Fruit fly (Drosophila melanogaster) whole organism, prepupa: Measurements from ENCODE around the gene Fit1.

Source experiments
- Blimp-1 ChIP-seq: fragments of 200-800 bp; sonication (Bioruptor generic); optimal IDR thresholded peaks from 3 replicates; lab custom pipeline; 2017; ENCODE audit warnings: missing biosample characterization, missing genetic modification characterization, mild to moderate bottlenecking, moderate library complexity, missing genetic modification reagents
- CG10631 ChIP-seq: fragments of 200-800 bp; sonication (Bioruptor generic); optimal IDR thresholded peaks from 2 replicates; lab custom pipeline; 2016; ENCODE audit warnings: missing biosample characterization, missing genetic modification characterization
- CG11294 ChIP-seq: fragments of 200-800 bp; sonication (Bioruptor generic); IDR thresholded peaks from 2 replicates; pipeline ENCODE4 v1.3.6; 2022; ENCODE audit warnings: missing biosample characterization, missing genetic modification characterization
- CG11762 ChIP-seq: fragments of 200-800 bp; sonication (Bioruptor generic); optimal IDR thresholded peaks from 3 replicates; lab custom pipeline; 2016; ENCODE audit warnings: missing biosample characterization, missing genetic modification characterization; ENCODE audit not compliant: insufficient read depth
- CG15336 ChIP-seq: fragments of 200-800 bp; sonication (Bioruptor generic); IDR thresholded peaks from 2 replicates; pipeline ENCODE4 v1.3.6; 2022; ENCODE audit warnings: missing biosample characterization, missing genetic modification characterization
- CG1621 ChIP-seq: fragments of 200-800 bp; sonication (Bioruptor generic); optimal IDR thresholded peaks from 3 replicates; lab custom pipeline; 2018; ENCODE audit warnings: missing biosample characterization, mild to moderate bottlenecking, missing genetic modification characterization
- CG16779 ChIP-seq: fragments of 200-800 bp; sonication (Bioruptor generic); optimal IDR thresholded peaks from 3 replicates; lab custom pipeline; 2017; ENCODE audit warnings: missing biosample characterization, mild to moderate bottlenecking, missing genetic modification characterization
- CG31627 ChIP-seq: fragments of 200-800 bp; sonication (Bioruptor generic); optimal IDR thresholded peaks from 3 replicates; lab custom pipeline; 2016; ENCODE audit warnings: missing biosample characterization, missing genetic modification characterization
- CG32006 ChIP-seq: fragments of 200-800 bp; sonication (Bioruptor generic); optimal IDR thresholded peaks from 3 replicates; lab custom pipeline; 2017; ENCODE audit warnings: missing biosample characterization, mild to moderate bottlenecking, missing genetic modification characterization
- CG3919 ChIP-seq: fragments of 200-800 bp; sonication (Bioruptor generic); optimal IDR thresholded peaks from 3 replicates; lab custom pipeline; 2016; ENCODE audit warnings: missing biosample characterization, missing genetic modification characterization
- CG4318 ChIP-seq: fragments of 200-800 bp; sonication (Bioruptor generic); optimal IDR thresholded peaks from 3 replicates; lab custom pipeline; 2017; ENCODE audit warnings: missing biosample characterization, mild to moderate bottlenecking, missing genetic modification characterization
- CG6163 ChIP-seq: fragments of 200-800 bp; sonication (Bioruptor generic); IDR thresholded peaks from 3 replicates; pipeline ENCODE4 v1.3.6; 2022; ENCODE audit warnings: missing biosample characterization, missing genetic modification characterization
- CG6276 ChIP-seq: fragments of 200-800 bp; sonication (Bioruptor generic); optimal IDR thresholded peaks from 2 replicates; lab custom pipeline; 2017; ENCODE audit warnings: missing biosample characterization, mild to moderate bottlenecking, missing genetic modification characterization
- CG6792 ChIP-seq: fragments of 200-800 bp; sonication (Bioruptor generic); optimal IDR thresholded peaks from 3 replicates; lab custom pipeline; 2016; ENCODE audit warnings: missing biosample characterization, missing genetic modification characterization
- CG6808 ChIP-seq: fragments of 200-800 bp; sonication (Bioruptor generic); optimal IDR thresholded peaks from 3 replicates; lab custom pipeline; 2017; ENCODE audit warnings: missing biosample characterization, missing genetic modification characterization, mild to moderate bottlenecking, moderate library complexity, missing genetic modification reagents
- CG6854 ChIP-seq: fragments of 200-800 bp; sonication (Bioruptor generic); optimal IDR thresholded peaks from 2 replicates; lab custom pipeline; 2017; ENCODE audit warnings: missing biosample characterization, mild to moderate bottlenecking, missing genetic modification characterization
- CG8119 ChIP-seq: fragments of 200-800 bp; sonication (Bioruptor generic); IDR thresholded peaks from 3 replicates; pipeline ENCODE4 v1.3.6; 2022; ENCODE audit warnings: missing biosample characterization, missing genetic modification characterization
- CG9139 ChIP-seq: fragments of 200-800 bp; sonication (Bioruptor generic); optimal IDR thresholded peaks from 3 replicates; lab custom pipeline; 2017; ENCODE audit warnings: missing biosample characterization, mild to moderate bottlenecking, missing genetic modification characterization
- Eip75B ChIP-seq: fragments of 200-800 bp; sonication (Bioruptor generic); optimal IDR thresholded peaks from 3 replicates; lab custom pipeline; 2016; ENCODE audit warnings: missing biosample characterization, missing genetic modification characterization
- Eip78C ChIP-seq: fragments of 200-800 bp; sonication (Bioruptor generic); peaks from one replicate; lab custom pipeline; 2016; ENCODE audit warnings: missing biosample characterization, missing genetic modification characterization
- Gug ChIP-seq: fragments of 200-800 bp; sonication (Bioruptor generic); IDR thresholded peaks from 2 replicates; pipeline ENCODE4 v1.3.6; 2022; ENCODE audit warnings: missing biosample characterization, missing genetic modification characterization
- Hr38 ChIP-seq: sonication (Bioruptor generic); optimal IDR thresholded peaks from 2 replicates; lab custom pipeline; 2016; ENCODE audit warnings: missing biosample characterization, missing genetic modification characterization
- Hr39 ChIP-seq: fragments of 200-800 bp; sonication (Bioruptor generic); optimal IDR thresholded peaks from 2 replicates; lab custom pipeline; 2016; ENCODE audit warnings: missing biosample characterization, missing genetic modification characterization
- Lpt ChIP-seq: fragments of 200-800 bp; sonication (Bioruptor generic); optimal IDR thresholded peaks from 3 replicates; lab custom pipeline; 2016; ENCODE audit warnings: missing biosample characterization, missing genetic modification characterization
- Met ChIP-seq: fragments of 200-800 bp; sonication (Bioruptor generic); optimal IDR thresholded peaks from 3 replicates; lab custom pipeline; 2016; ENCODE audit warnings: missing biosample characterization, missing genetic modification characterization
- OdsH ChIP-seq: fragments of 200-800 bp; sonication (Bioruptor generic); optimal IDR thresholded peaks from 3 replicates; lab custom pipeline; 2016; ENCODE audit warnings: missing biosample characterization, missing genetic modification characterization
- Sox102F ChIP-seq: fragments of 200-800 bp; sonication (Bioruptor generic); optimal IDR thresholded peaks from 2 replicates; lab custom pipeline; 2016; ENCODE audit warnings: missing biosample characterization, mild to moderate bottlenecking, missing genetic modification characterization
- acj6 ChIP-seq: fragments of 200-800 bp; sonication (Bioruptor generic); optimal IDR thresholded peaks from 3 replicates; lab custom pipeline; 2016; ENCODE audit warnings: missing biosample characterization, missing genetic modification characterization
- dsx ChIP-seq: fragments of 200-800 bp; optimal IDR thresholded peaks from 3 replicates; lab custom pipeline; 2019; ENCODE audit warnings: missing biosample characterization, mild to moderate bottlenecking, missing genetic modification characterization, moderate library complexity; ENCODE audit not compliant: poor library complexity, severe bottlenecking
- eg ChIP-seq: fragments of 200-800 bp; sonication (Bioruptor generic); IDR thresholded peaks from 3 replicates; pipeline ENCODE4 v1.3.6; 2022; ENCODE audit warnings: missing biosample characterization, missing genetic modification characterization
- esn ChIP-seq: fragments of 200-800 bp; sonication (Bioruptor generic); optimal IDR thresholded peaks from 2 replicates; lab custom pipeline; 2016; ENCODE audit warnings: missing biosample characterization, mild to moderate bottlenecking, missing genetic modification characterization, moderate library complexity
- fd59A ChIP-seq: fragments of 200-800 bp; sonication (Bioruptor generic); optimal IDR thresholded peaks from 2 replicates; lab custom pipeline; 2017; ENCODE audit warnings: missing biosample characterization, mild to moderate bottlenecking, missing genetic modification characterization, missing genetic modification reagents
- fkh ChIP-seq: fragments of 200-800 bp; sonication (Bioruptor generic); optimal IDR thresholded peaks from 3 replicates; lab custom pipeline; 2017; ENCODE audit warnings: missing biosample characterization, mild to moderate bottlenecking, missing genetic modification characterization, moderate library complexity
- pdm3 ChIP-seq: fragments of 200-800 bp; sonication (Bioruptor generic); optimal IDR thresholded peaks from 3 replicates; lab custom pipeline; 2016; ENCODE audit warnings: missing biosample characterization, missing genetic modification characterization
- salr ChIP-seq, 2 experiments: fragments of 200-800 bp; sonication (Bioruptor generic); optimal IDR thresholded peaks; 3 replicates each; lab custom pipeline; 2016 to 2018; ENCODE audit warnings: missing biosample characterization in 2 of 2, missing genetic modification characterization in 2 of 2, mild to moderate bottlenecking in 1 of 2
- spab ChIP-seq: fragments of 200-800 bp; sonication (Bioruptor generic); optimal IDR thresholded peaks from 2 replicates; lab custom pipeline; 2017; ENCODE audit warnings: missing biosample characterization, mild to moderate bottlenecking, missing genetic modification characterization, missing genetic modification reagents
- svp ChIP-seq: fragments of 200-800 bp; sonication (Bioruptor generic); peaks from one replicate; lab custom pipeline; 2016; ENCODE audit warnings: missing biosample characterization, missing genetic modification characterization
- topi ChIP-seq: fragments of 200-800 bp; sonication (Bioruptor generic); optimal IDR thresholded peaks from 3 replicates; lab custom pipeline; 2016; ENCODE audit warnings: missing biosample characterization, missing genetic modification characterization
- vri ChIP-seq: fragments of 200-800 bp; sonication (Bioruptor generic); optimal IDR thresholded peaks from 3 replicates; lab custom pipeline; 2016; ENCODE audit warnings: missing biosample characterization, mild to moderate bottlenecking, missing genetic modification characterization

The Fit1 gene

dm6 chr3L:4071561-4072049 is 31.8 kb upstream of the Fit1 start, which contains the start of gene wit (continued):
- TF ChIP-seq CG6792 (peak; percentile 11), dsx (peak; percentile 32), CG16779 (tag; lab: Kevin White, UChicago) (peak; percentile 52), Sox102F (GFP tag; lab: Kevin White, UChicago) (peak; percentile 80), fkh (GFP tag; lab: Kevin White, UChicago) (peak; percentile 21), Eip78C (GFP tag; lab: Kevin White, UChicago) (peak; percentile 75), CG3919 (peak; percentile 63), vri (GFP tag; lab: Kevin White, UChicago) (peak; percentile 70)
- TF ChIP-seq, all 60 proteins: peak for 34

dm6 chr3L:4072717-4073116 is 30.6 kb upstream of the Fit1 start:
- TF ChIP-seq Sox102F (GFP tag; lab: Kevin White, UChicago) = no peak
- TF ChIP-seq CG6854 (GFP tag; lab: Kevin White, UChicago) = no peak
- TF ChIP-seq spab = no peak
- TF ChIP-seq Lpt (GFP tag; lab: Kevin White, UChicago) = no peak
- TF ChIP-seq CG1621 = no peak
- TF ChIP-seq acj6 = no peak
- TF ChIP-seq CG8119 = no peak
- no peak for TF ChIP-seq CG6808 (GFP tag; lab: Kevin White, UChicago)
- TF ChIP-seq topi (GFP tag; lab: Kevin White, UChicago) = no peak
- no peak for TF ChIP-seq pdm3 (GFP tag; lab: Kevin White, UChicago)
- TF ChIP-seq CG11294 (GFP tag; lab: Robert Waterston, UW) = no peak
- TF ChIP-seq Hr39 (GFP tag; lab: Kevin White, UChicago) = no peak
- no peak for TF ChIP-seq fkh (GFP tag; lab: Kevin White, UChicago)
- TF ChIP-seq esn (GFP tag; lab: Kevin White, UChicago) = no peak
- TF ChIP-seq Gug (GFP tag; lab: Robert Waterston, UW) = no peak
- TF ChIP-seq Hr38 (GFP tag; lab: Kevin White, UChicago) = no peak
- TF ChIP-seq CG4318 = no peak
- no peak for TF ChIP-seq CG32006 (GFP tag; lab: Kevin White, UChicago)
- no peak for TF ChIP-seq fd59A (GFP tag; lab: Kevin White, UChicago)
- TF ChIP-seq, all 60 proteins: peak for 0

dm6 chr3L:4073755-4074154 is 29.6 kb upstream of the Fit1 start, which contains the start of gene Faa:
Gene Faa (minus strand): TSS chr3L:4073954.
- TF ChIP-seq svp (GFP tag; lab: Kevin White, UChicago) = peak; percentile 42
- TF ChIP-seq salr (GFP tag; optimal IDR thresholded peaks at IDR 0.05; lab: Kevin White, UChicago) = no peak
- peak; percentile 22; the same call in 1 of the 3 replicates for TF ChIP-seq eg (GFP tag; lab: Robert Waterston, UW)
- 0 out of 2 replicates have a peak, but pooled peaks have one; percentile 11 for TF ChIP-seq CG15336 (GFP tag; lab: Robert Waterston, UW)

dm6 chr3L:4076907-4077306 is 26.5 kb upstream of the Fit1 start:
- no peak for TF ChIP-seq OdsH (GFP tag; lab: Kevin White, UChicago)
- no peak for TF ChIP-seq CG8119
- no peak for TF ChIP-seq Met
- no peak for TF ChIP-seq Blimp-1 (GFP tag; lab: Kevin White, UChicago)
- no peak for TF ChIP-seq CG6792
- no peak for TF ChIP-seq CG10631 (GFP tag; lab: Kevin White, UChicago)
- no peak for TF ChIP-seq CG6163
- TF ChIP-seq eg (GFP tag; lab: Robert Waterston, UW) = no peak
- TF ChIP-seq Eip75B (GFP tag; lab: Kevin White, UChicago) = no peak
- no peak for TF ChIP-seq CG6276
- TF ChIP-seq CG9139 (GFP tag; lab: Kevin White, UChicago) = no peak
- TF ChIP-seq CG31627 = no peak
- no peak for TF ChIP-seq CG11762 (GFP tag; lab: Kevin White, UChicago)
- no peak for TF ChIP-seq svp (GFP tag; lab: Kevin White, UChicago)
- no peak for TF ChIP-seq CG11294 (GFP tag; lab: Robert Waterston, UW)
- no peak for TF ChIP-seq CG6808 (GFP tag; lab: Kevin White, UChicago)
- no peak for TF ChIP-seq topi (GFP tag; lab: Kevin White, UChicago)
- no peak for TF ChIP-seq pdm3 (GFP tag; lab: Kevin White, UChicago)
